Fruit fly (Drosophila melanogaster) S2 (cell line): ENCODE data around the gene Trhn.

Source experiments
- CG8478 ChIP-seq: fragments of >200 bp; optimal IDR thresholded peaks from 2 replicates; lab custom pipeline; 2018
- CTCF ChIP-seq, 2 experiments: fragments of >200 bp; optimal IDR thresholded peaks; 2 replicates each; lab custom pipeline; 2018

DNA sequence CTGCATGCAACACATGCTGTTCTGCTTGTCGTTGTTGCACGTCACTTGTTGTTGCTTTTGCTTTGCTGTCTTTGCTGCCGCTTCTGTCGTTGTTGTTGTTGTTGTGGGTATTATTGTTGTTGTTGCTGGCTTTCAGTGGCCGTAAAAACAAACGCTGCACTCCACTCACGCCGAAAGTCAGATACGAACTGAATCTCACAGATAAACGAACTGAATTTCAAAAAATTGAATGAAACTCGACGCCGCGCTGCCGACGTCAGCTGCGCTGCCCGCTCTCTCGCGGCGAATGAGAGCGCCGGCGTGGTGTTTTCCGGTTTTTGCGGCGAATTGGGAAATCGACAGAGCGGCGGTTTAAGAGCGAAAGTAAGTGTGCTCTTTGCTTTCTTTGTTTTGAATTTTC, 15.9 kb downstream of the Trhn start, which contains the start of gene bab2:
- TF ChIP-seq CTCF (optimal IDR thresholded peaks at IDR 0.05; lab: Kevin White, UChicago) (no peak), CG8478 (lab: Kevin White, UChicago) (no peak)
